ENCODE assay signal across 2 fruit fly cellular contexts in the genomic region with DNA sequence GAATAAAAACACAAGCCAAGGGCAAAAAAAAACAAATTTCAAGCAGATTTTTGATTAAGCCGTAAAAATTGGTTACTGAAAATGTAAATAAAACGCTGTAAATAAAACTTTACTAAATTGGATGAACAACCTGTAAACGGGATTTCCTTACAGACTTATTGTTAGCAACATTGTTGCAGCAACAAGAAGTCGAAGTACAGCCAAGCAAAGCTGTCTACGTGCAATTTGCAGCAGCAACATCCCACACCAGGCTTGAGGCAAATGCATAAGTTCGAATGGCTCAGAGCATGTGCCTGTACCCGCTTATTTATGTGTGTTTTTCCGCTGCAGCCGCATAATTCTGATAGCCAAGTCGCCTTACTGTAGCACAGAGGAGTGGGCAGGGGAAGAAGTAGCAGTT.
TF ChIP-seq lines count a peak whose summit lies in the region.

No protein-coding gene starts in this region.

- no peak for TF ChIP-seq CTCF in whole organism, embryonic (GFP tag; optimal IDR thresholded peaks at IDR 0.05; lab: Kevin White, UChicago)

TF ChIP-seq in whole organism, embryonic, 481 proteins besides CTCF, POLR2A, EP300 and RAD21:
- TF ChIP-seq esg (GFP tag; conservative IDR thresholded peaks at IDR 0.05; lab: Robert Waterston, UW) (no peak), Ets65A (GFP tag; lab: Kevin White, UChicago) (peak; percentile 62), al (GFP tag; IDR thresholded peaks at IDR 0.05; lab: Robert Waterston, UW) (no peak), Myb (GFP tag; optimal IDR thresholded peaks at IDR 0.05; lab: Kevin White, UChicago) (no peak), CG11504 (tag; optimal IDR thresholded peaks at IDR 0.05; lab: Kevin White, UChicago) (peak; percentile 85), nerfin-1 (tag; optimal IDR thresholded peaks at IDR 0.05; lab: Kevin White, UChicago) (no peak), CG2199 (GFP tag; IDR thresholded peaks at IDR 0.05; lab: Robert Waterston, UW) (0 out of 3 replicates have a peak, but pooled peaks have one; percentile 8), sens (GFP tag; lab: Kevin White, UChicago) (peak; percentile 43), Fer2 (tag; optimal IDR thresholded peaks at IDR 0.05; lab: Kevin White, UChicago) (no peak), CG4854 (GFP tag; optimal IDR thresholded peaks at IDR 0.05; lab: Kevin White, UChicago) (no peak)

TF ChIP-seq in whole organism, prepupa, 60 proteins besides CTCF, POLR2A, EP300 and RAD21:
- peak; percentile 98 for TF ChIP-seq dsx (GFP tag; optimal IDR thresholded peaks at IDR 0.05; lab: Kevin White, UChicago; ENCODE audit: poor library complexity, severe bottlenecking)
- no peak for TF ChIP-seq dac (GFP tag; optimal IDR thresholded peaks at IDR 0.05; lab: Kevin White, UChicago)
- peak; percentile 32 for TF ChIP-seq CG1621 (tag; optimal IDR thresholded peaks at IDR 0.05; lab: Kevin White, UChicago)
